Fruit fly (Drosophila melanogaster) whole organism, embryonic: ENCODE measurements around the gene Traf4.
A peak's percentile ranks its signal among the peaks of the same experiment; 100 is the strongest.

ENCODE experiments used
- Bgb ChIP-seq: fragments of 200-800 bp; sonication (Bioruptor generic); IDR thresholded peaks from 2 replicates; pipeline ENCODE4 v1.3.6; 2022; ENCODE audit warnings: missing biosample characterization, missing genetic modification characterization; ENCODE audit not compliant: partially characterized antibody
- CG10321 ChIP-seq: fragments of 200-800 bp; sonication (Bioruptor generic); IDR thresholded peaks from 2 replicates; pipeline ENCODE4 v1.3.6; 2022; ENCODE audit warnings: missing biosample characterization, missing genetic modification characterization
- CG10565 ChIP-seq: fragments of 200-800 bp; sonication (Bioruptor generic); optimal IDR thresholded peaks from 3 replicates; lab custom pipeline; 2016; ENCODE audit warnings: missing biosample characterization, mild to moderate bottlenecking, missing genetic modification characterization
- CG11456 ChIP-seq: fragments of 200-800 bp; sonication (Bioruptor generic); IDR thresholded peaks from 3 replicates; pipeline ENCODE4 v1.3.6; 2022; ENCODE audit warnings: missing biosample characterization, missing genetic modification characterization
- CG13287 ChIP-seq: fragments of 200-800 bp; sonication (Bioruptor generic); IDR thresholded peaks from 2 replicates; pipeline ENCODE4 v1.3.6; 2022; ENCODE audit warnings: missing biosample characterization, missing genetic modification characterization; ENCODE audit not compliant: partially characterized antibody
- CG15073 ChIP-seq: fragments of 200-800 bp; sonication (Bioruptor generic); optimal IDR thresholded peaks from 2 replicates; lab custom pipeline; 2016; ENCODE audit warnings: missing biosample characterization, missing genetic modification characterization
- CG15696 ChIP-seq: fragments of 200-800 bp; sonication (Bioruptor generic); optimal IDR thresholded peaks from 2 replicates; lab custom pipeline; 2019; ENCODE audit warnings: missing biosample characterization, mild to moderate bottlenecking, missing genetic modification characterization, moderate library complexity
- CG17385 ChIP-seq: fragments of 200-800 bp; sonication (Bioruptor generic); optimal IDR thresholded peaks from 3 replicates; lab custom pipeline; 2018; ENCODE audit warnings: missing biosample characterization, mild to moderate bottlenecking, missing genetic modification characterization
- CG18476 ChIP-seq: fragments of 200-800 bp; sonication (Bioruptor generic); optimal IDR thresholded peaks from 2 replicates; lab custom pipeline; 2016; ENCODE audit warnings: missing biosample characterization, mild to moderate bottlenecking, missing genetic modification characterization
- CG18599 ChIP-seq: fragments of 200-800 bp; sonication (Bioruptor generic); optimal IDR thresholded peaks from 3 replicates; lab custom pipeline; 2017; ENCODE audit warnings: missing biosample characterization, missing genetic modification characterization, mild to moderate bottlenecking, moderate library complexity, missing genetic modification reagents
- CG2875 ChIP-seq: fragments of 200-800 bp; sonication (Bioruptor generic); optimal IDR thresholded peaks from 2 replicates; lab custom pipeline; 2017; ENCODE audit warnings: missing biosample characterization, mild to moderate bottlenecking, missing genetic modification characterization, missing genetic modification reagents
- CG30403 ChIP-seq: fragments of 200-800 bp; sonication (Bioruptor generic); optimal IDR thresholded peaks from 3 replicates; lab custom pipeline; 2016; ENCODE audit warnings: missing biosample characterization, missing genetic modification characterization
- CG31365 ChIP-seq: fragments of 200-800 bp; sonication (Bioruptor generic); optimal IDR thresholded peaks from 2 replicates; lab custom pipeline; 2018; ENCODE audit warnings: missing biosample characterization, mild to moderate bottlenecking, missing genetic modification characterization
- CG33213 ChIP-seq: fragments of 200-800 bp; sonication (Bioruptor generic); optimal IDR thresholded peaks from 3 replicates; lab custom pipeline; 2016; ENCODE audit warnings: missing biosample characterization, missing genetic modification characterization
- CG3847 ChIP-seq: fragments of 200-800 bp; sonication (Bioruptor generic); IDR thresholded peaks from 2 replicates; pipeline ENCODE4 v1.3.6; 2022; ENCODE audit warnings: missing biosample characterization, missing genetic modification characterization
- CG4282 ChIP-seq: fragments of 200-800 bp; sonication (Bioruptor generic); optimal IDR thresholded peaks from 2 replicates; lab custom pipeline; 2016; ENCODE audit warnings: missing biosample characterization, missing genetic modification characterization
- CG7357 ChIP-seq: fragments of 200-800 bp; sonication (Bioruptor generic); IDR thresholded peaks from 3 replicates; pipeline ENCODE4 v1.3.6; 2022; ENCODE audit warnings: missing biosample characterization, missing genetic modification characterization
- CG7556 ChIP-seq: fragments of 200-800 bp; sonication (Bioruptor generic); optimal IDR thresholded peaks from 2 replicates; lab custom pipeline; 2017; ENCODE audit warnings: missing biosample characterization, mild to moderate bottlenecking, missing genetic modification characterization
- CG7839 ChIP-seq: fragments of 200-800 bp; sonication (Bioruptor generic); optimal IDR thresholded peaks from 3 replicates; lab custom pipeline; 2018; ENCODE audit warnings: missing biosample characterization, mild to moderate bottlenecking, missing genetic modification characterization, moderate library complexity
- CG7987 ChIP-seq: fragments of 200-800 bp; sonication (Bioruptor generic); optimal IDR thresholded peaks from 2 replicates; lab custom pipeline; 2018; ENCODE audit warnings: missing biosample characterization, mild to moderate bottlenecking, missing genetic modification characterization, moderate library complexity
- CG8478 ChIP-seq: fragments of >200 bp; optimal IDR thresholded peaks from 2 replicates; lab custom pipeline; 2018
- CG9215 ChIP-seq: fragments of 200-800 bp; sonication (Bioruptor generic); IDR thresholded peaks from 2 replicates; pipeline ENCODE4 v1.3.6; 2022; ENCODE audit warnings: missing biosample characterization, missing genetic modification characterization
- Dbx ChIP-seq: fragments of 200-800 bp; sonication (Bioruptor generic); IDR thresholded peaks from 3 replicates; pipeline ENCODE4 v1.3.6; 2022; ENCODE audit warnings: missing biosample characterization, missing genetic modification characterization
- Hr39 ChIP-seq: fragments of >200 bp; optimal IDR thresholded peaks from 2 replicates; lab custom pipeline; 2017
- MBD-R2 ChIP-seq: fragments of 200-800 bp; sonication (Bioruptor generic); IDR thresholded peaks from 2 replicates; pipeline ENCODE4 v1.3.6; 2022; ENCODE audit warnings: missing biosample characterization, missing genetic modification characterization
- Mrtf ChIP-seq: fragments of 200-800 bp; sonication (Bioruptor generic); IDR thresholded peaks from 3 replicates; pipeline ENCODE4 v1.3.6; 2022; ENCODE audit warnings: missing biosample characterization, missing genetic modification characterization
- NFAT ChIP-seq: fragments of 200-800 bp; sonication (Bioruptor generic); IDR thresholded peaks from 2 replicates; pipeline ENCODE4 v1.3.6; 2022; ENCODE audit warnings: missing biosample characterization, missing genetic modification characterization
- Nf-YA ChIP-seq: fragments of 200-800 bp; sonication (Bioruptor generic); IDR thresholded peaks from 2 replicates; pipeline ENCODE4 v1.3.6; 2022; ENCODE audit warnings: missing biosample characterization, missing genetic modification characterization
- Nf-YC ChIP-seq: fragments of 200-800 bp; optimal IDR thresholded peaks from 3 replicates; lab custom pipeline; 2019; ENCODE audit warnings: missing biosample characterization, mild to moderate bottlenecking, missing genetic modification characterization, moderate library complexity
- Oaz ChIP-seq: fragments of 200-800 bp; sonication (Bioruptor generic); IDR thresholded peaks from 2 replicates; pipeline ENCODE4 v1.3.6; 2022; ENCODE audit warnings: missing biosample characterization, missing genetic modification characterization
- PHDP ChIP-seq: fragments of 200-800 bp; sonication (Bioruptor generic); optimal IDR thresholded peaks from 3 replicates; lab custom pipeline; 2018; ENCODE audit warnings: missing biosample characterization, mild to moderate bottlenecking, missing genetic modification characterization, moderate library complexity
- Sox100B ChIP-seq: fragments of 200-800 bp; sonication (Bioruptor generic); optimal IDR thresholded peaks from 3 replicates; lab custom pipeline; 2018; ENCODE audit warnings: missing biosample characterization, mild to moderate bottlenecking, missing genetic modification characterization
- Sry-β ChIP-seq: fragments of 200-800 bp; sonication (Bioruptor generic); optimal IDR thresholded peaks from 2 replicates; lab custom pipeline; 2018; ENCODE audit warnings: missing biosample characterization, mild to moderate bottlenecking, missing genetic modification characterization, moderate library complexity
- ac ChIP-seq: fragments of 200-800 bp; sonication (Bioruptor generic); optimal IDR thresholded peaks from 3 replicates; lab custom pipeline; 2017; ENCODE audit warnings: missing biosample characterization, mild to moderate bottlenecking, missing genetic modification characterization
- amos ChIP-seq: fragments of 200-800 bp; sonication (Bioruptor generic); IDR thresholded peaks from 2 replicates; pipeline ENCODE4 v1.3.6; 2022; ENCODE audit warnings: missing biosample characterization, missing genetic modification characterization; ENCODE audit not compliant: partially characterized antibody
- cad ChIP-seq: fragments of >200 bp; optimal IDR thresholded peaks from 2 replicates; lab custom pipeline; 2017; ENCODE audit warnings: missing biosample characterization, missing genetic modification characterization
- dimm ChIP-seq: fragments of 200-800 bp; sonication (Bioruptor generic); IDR thresholded peaks from 2 replicates; pipeline ENCODE4 v1.3.6; 2022; ENCODE audit warnings: missing biosample characterization, missing genetic modification characterization
- ewg ChIP-seq: fragments of 200-800 bp; sonication (Bioruptor generic); optimal IDR thresholded peaks from 3 replicates; lab custom pipeline; 2017; ENCODE audit warnings: mild to moderate bottlenecking, missing biosample characterization, missing genetic modification reagents, missing genetic modification characterization
- exex ChIP-seq: fragments of 200-800 bp; sonication (Bioruptor generic); optimal IDR thresholded peaks from 4 replicates; lab custom pipeline; 2018; ENCODE audit warnings: missing biosample characterization, mild to moderate bottlenecking, missing genetic modification characterization, moderate library complexity
- fru ChIP-seq: fragments of >200 bp; optimal IDR thresholded peaks from 2 replicates; lab custom pipeline; 2017
- grau ChIP-seq: fragments of 200-800 bp; optimal IDR thresholded peaks from 3 replicates; lab custom pipeline; 2019; ENCODE audit warnings: missing biosample characterization, mild to moderate bottlenecking, missing genetic modification characterization, moderate library complexity
- jigr1 ChIP-seq: fragments of 200-800 bp; sonication (Bioruptor generic); IDR thresholded peaks from 3 replicates; pipeline ENCODE4 v1.3.6; 2022; ENCODE audit warnings: missing biosample characterization, missing genetic modification characterization
- ken ChIP-seq: fragments of 200-800 bp; sonication (Bioruptor generic); IDR thresholded peaks from 3 replicates; pipeline ENCODE4 v1.3.6; 2022; ENCODE audit warnings: missing biosample characterization, missing genetic modification characterization
- org-1 ChIP-seq: fragments of 200-800 bp; sonication (Bioruptor generic); optimal IDR thresholded peaks from 2 replicates; lab custom pipeline; 2017; ENCODE audit warnings: missing biosample characterization, missing genetic modification characterization
- otp ChIP-seq: fragments of 200-800 bp; sonication (Bioruptor generic); IDR thresholded peaks from 3 replicates; pipeline ENCODE4, ENCODE4 v1.3.6; 2022; ENCODE audit warnings: missing biosample characterization, missing genetic modification characterization
- pan ChIP-seq, 4 experiments: fragments of >200 bp in 3 of 4; fragments of 200-800 bp in 1 of 4; sonication (Bioruptor generic) in 1 of 4; optimal IDR thresholded peaks in 3 of 4; IDR thresholded peaks in 1 of 4; 2 replicates each; pipeline versions ENCODE4 v1.3.6 to Lab custom; 2017 to 2022; ENCODE audit warnings: missing biosample characterization in 2 of 4, missing genetic modification characterization in 2 of 4, mixed read lengths in 1 of 4
- pros ChIP-seq: fragments of 200-800 bp; sonication (Bioruptor generic); optimal IDR thresholded peaks from 3 replicates; lab custom pipeline; 2019; ENCODE audit warnings: missing biosample characterization, mild to moderate bottlenecking, missing genetic modification characterization, moderate library complexity
- ranshi ChIP-seq: fragments of 200-800 bp; sonication (Bioruptor generic); IDR thresholded peaks from 2 replicates; pipeline ENCODE4 v1.3.6; 2022; ENCODE audit warnings: missing biosample characterization, missing genetic modification characterization
- run ChIP-seq: fragments of 200-800 bp; sonication (Bioruptor generic); optimal IDR thresholded peaks from 3 replicates; lab custom pipeline; 2018; ENCODE audit warnings: missing biosample characterization, mild to moderate bottlenecking, missing genetic modification characterization
- salm ChIP-seq: fragments of 200-800 bp; sonication (Bioruptor generic); optimal IDR thresholded peaks from 2 replicates; lab custom pipeline; 2018; ENCODE audit warnings: missing biosample characterization, mild to moderate bottlenecking, missing genetic modification characterization
- tio ChIP-seq: fragments of 200-800 bp; sonication (Bioruptor generic); optimal IDR thresholded peaks from 2 replicates; lab custom pipeline; 2017; ENCODE audit warnings: missing biosample characterization, missing genetic modification characterization, inconsistent platforms
- zf30C ChIP-seq: fragments of 200-800 bp; sonication (Bioruptor generic); optimal IDR thresholded peaks from 3 replicates; lab custom pipeline; 2018; ENCODE audit warnings: missing biosample characterization, mild to moderate bottlenecking, missing genetic modification characterization

The Traf4 gene

DNA sequence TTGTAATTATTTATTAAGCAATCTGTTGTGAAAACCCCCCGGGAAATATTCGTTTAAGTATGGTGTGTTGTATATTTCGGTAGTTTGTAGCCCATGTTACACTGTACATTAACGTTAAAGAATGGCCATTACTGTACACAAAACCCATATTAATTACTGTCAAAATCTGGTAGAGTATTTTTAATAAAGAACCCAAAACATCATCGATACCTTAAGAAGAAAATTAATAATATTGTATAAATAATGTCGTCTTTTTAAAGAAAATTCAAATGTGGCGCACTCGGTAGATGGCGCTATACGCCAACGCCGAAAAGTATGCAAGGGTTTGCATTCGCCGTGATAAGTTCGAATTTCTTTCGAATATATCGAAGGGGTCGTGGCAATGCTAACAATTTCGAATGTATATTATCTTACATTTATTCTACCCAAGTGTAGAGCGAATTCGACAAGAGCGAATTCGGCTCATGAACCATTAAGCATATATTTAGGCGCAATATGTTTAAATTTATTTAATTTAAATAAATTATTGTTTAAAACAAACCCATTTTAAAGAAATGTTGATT is 16.1 kb upstream of the Traf4 start (continued):
- peak; percentile 92 for TF ChIP-seq pros (GFP tag; lab: Kevin White, UChicago)
- no peak for TF ChIP-seq Sox100B (GFP tag; lab: Kevin White, UChicago)
- TF ChIP-seq CG17385 = no peak
- no peak for TF ChIP-seq Hr39
- TF ChIP-seq CG11456 = no peak
- TF ChIP-seq Nf-YA (GFP tag; lab: Robert Waterston, UW) = no peak
- no peak for TF ChIP-seq dimm (GFP tag; lab: Robert Waterston, UW)
- TF ChIP-seq CG7357 = no peak
- TF ChIP-seq CG33213 (GFP tag; lab: Kevin White, UChicago) = peak; percentile 17
- TF ChIP-seq CG15073 = no peak
- TF ChIP-seq CG31365 (tag; lab: Kevin White, UChicago) = peak; percentile 50
- no peak for TF ChIP-seq CG7556 (GFP tag; lab: Kevin White, UChicago)
- no peak for TF ChIP-seq exex (tag; lab: Kevin White, UChicago)
- TF ChIP-seq PHDP (tag; lab: Kevin White, UChicago) = no peak
- peak; percentile 9 for TF ChIP-seq Nf-YC (tag; lab: Kevin White, UChicago)
- no peak for TF ChIP-seq Mrtf (GFP tag; lab: Robert Waterston, UW)
- no peak; the same call in 2 of the 3 replicates for TF ChIP-seq Dbx
- no peak for TF ChIP-seq CG7839 (tag; lab: Kevin White, UChicago)
- no peak for TF ChIP-seq ac (GFP tag; lab: Kevin White, UChicago)
- no peak for TF ChIP-seq ranshi
- no peak for TF ChIP-seq pan (optimal IDR thresholded peaks at IDR 0.05; lab: Kevin White, UChicago)
- no peak for TF ChIP-seq pan (GFP tag; optimal IDR thresholded peaks at IDR 0.05 in 1 of 2, IDR thresholded peaks at IDR 0.05 in 1 of 2)
- no peak for TF ChIP-seq CG4282 (GFP tag; lab: Kevin White, UChicago)
- no peak for TF ChIP-seq ewg (GFP tag; lab: Kevin White, UChicago)
- TF ChIP-seq CG8478 (lab: Kevin White, UChicago) = no peak
- peak; percentile 15 for TF ChIP-seq grau (tag; lab: Kevin White, UChicago)
- TF ChIP-seq otp (GFP tag; lab: Robert Waterston, UW) = no peak
- TF ChIP-seq CG7987 (GFP tag; lab: Kevin White, UChicago) = peak; percentile 42
- no peak for TF ChIP-seq CG18476 (GFP tag; lab: Kevin White, UChicago)
- TF ChIP-seq CG18599 (GFP tag; lab: Kevin White, UChicago) = no peak
- TF ChIP-seq fru (lab: Kevin White, UChicago) = no peak
- peak; percentile 32 for TF ChIP-seq CG15696
- TF ChIP-seq jigr1 (GFP tag; lab: Robert Waterston, UW) = no peak
- TF ChIP-seq CG30403 = no peak
- TF ChIP-seq salm = no peak
- TF ChIP-seq CG3847 (GFP tag; lab: Robert Waterston, UW) = no peak
- TF ChIP-seq CG10321 (GFP tag; lab: Robert Waterston, UW) = no peak
- TF ChIP-seq tio (GFP tag; lab: Kevin White, UChicago) = no peak
- peak; percentile 75 for TF ChIP-seq Bgb (GFP tag; lab: Robert Waterston, UW)
- no peak for TF ChIP-seq Sry-β
- no peak for TF ChIP-seq CG9215 (GFP tag; lab: Robert Waterston, UW)
- no peak for TF ChIP-seq CG10565 (GFP tag; lab: Kevin White, UChicago)
- TF ChIP-seq Oaz (GFP tag; lab: Robert Waterston, UW) = no peak
- TF ChIP-seq ken (GFP tag; lab: Robert Waterston, UW) = no peak
- no peak for TF ChIP-seq CG2875 (GFP tag; lab: Kevin White, UChicago)
- no peak for TF ChIP-seq run (tag; lab: Kevin White, UChicago)
- peak; percentile 72 for TF ChIP-seq amos (GFP tag; lab: Robert Waterston, UW)
- TF ChIP-seq org-1 (GFP tag; lab: Kevin White, UChicago) = no peak
- TF ChIP-seq MBD-R2 (GFP tag; lab: Robert Waterston, UW) = no peak
- no peak for TF ChIP-seq zf30C (GFP tag; lab: Kevin White, UChicago)
- no peak; the same call in 1 of the 2 replicates for TF ChIP-seq CG13287 (GFP tag; lab: Robert Waterston, UW)
- TF ChIP-seq NFAT (GFP tag; lab: Robert Waterston, UW) = no peak
- no peak for TF ChIP-seq cad
